Fruit fly (Drosophila melanogaster) whole organism, embryonic: ENCODE measurements around the gene CG5254.

Experiments used
- Awh ChIP-seq: fragments of 200-800 bp; sonication (Bioruptor generic); IDR thresholded peaks from 2 replicates; pipeline ENCODE4, ENCODE4 v1.3.6; 2022; ENCODE audit warnings: missing biosample characterization, missing genetic modification characterization
- CG12236 ChIP-seq: fragments of 200-800 bp; sonication (Bioruptor generic); optimal IDR thresholded peaks from 2 replicates; lab custom pipeline; 2016; ENCODE audit warnings: missing biosample characterization, missing genetic modification characterization
- CG12659 ChIP-seq: fragments of 200-800 bp; sonication (Bioruptor generic); optimal IDR thresholded peaks from 3 replicates; lab custom pipeline; 2017; ENCODE audit warnings: mild to moderate bottlenecking, missing biosample characterization, missing genetic modification reagents, missing genetic modification characterization
- CG15696 ChIP-seq: fragments of 200-800 bp; sonication (Bioruptor generic); optimal IDR thresholded peaks from 2 replicates; lab custom pipeline; 2019; ENCODE audit warnings: missing biosample characterization, mild to moderate bottlenecking, missing genetic modification characterization, moderate library complexity
- CG1603 ChIP-seq: fragments of 200-800 bp; sonication (Bioruptor generic); optimal IDR thresholded peaks from 2 replicates; lab custom pipeline; 2019; ENCODE audit warnings: missing biosample characterization, mild to moderate bottlenecking, missing genetic modification characterization, moderate library complexity
- CG17361 ChIP-seq: fragments of 200-800 bp; sonication (Bioruptor generic); IDR thresholded peaks from 3 replicates; pipeline ENCODE4 v1.3.6; 2022; ENCODE audit warnings: missing biosample characterization, missing genetic modification characterization
- CG17385 ChIP-seq: fragments of 200-800 bp; sonication (Bioruptor generic); optimal IDR thresholded peaks from 3 replicates; lab custom pipeline; 2018; ENCODE audit warnings: missing biosample characterization, mild to moderate bottlenecking, missing genetic modification characterization
- CG17802 ChIP-seq: fragments of 200-800 bp; sonication (Bioruptor generic); optimal IDR thresholded peaks from 2 replicates; lab custom pipeline; 2018; ENCODE audit warnings: missing biosample characterization, mild to moderate bottlenecking, missing genetic modification characterization, moderate library complexity
- CG17829 ChIP-seq: fragments of 200-800 bp; optimal IDR thresholded peaks from 2 replicates; lab custom pipeline; 2019; ENCODE audit warnings: missing biosample characterization, mild to moderate bottlenecking, missing genetic modification characterization, moderate library complexity
- CG32767 ChIP-seq: fragments of 200-800 bp; sonication (Bioruptor generic); IDR thresholded peaks from 2 replicates; pipeline ENCODE4 v1.3.6; 2022; ENCODE audit warnings: missing biosample characterization, missing genetic modification characterization
- CG3847 ChIP-seq: fragments of 200-800 bp; sonication (Bioruptor generic); IDR thresholded peaks from 2 replicates; pipeline ENCODE4 v1.3.6; 2022; ENCODE audit warnings: missing biosample characterization, missing genetic modification characterization
- CG43689 ChIP-seq: fragments of 200-800 bp; sonication (Bioruptor generic); IDR thresholded peaks from 2 replicates; pipeline ENCODE4 v1.3.6; 2022; ENCODE audit warnings: missing biosample characterization, missing genetic modification characterization
- CG6813 ChIP-seq: fragments of 200-800 bp; sonication (Bioruptor generic); optimal IDR thresholded peaks from 2 replicates; lab custom pipeline; 2017; ENCODE audit warnings: missing biosample characterization, missing genetic modification characterization, mild to moderate bottlenecking, moderate library complexity, missing genetic modification reagents
- CG7786 ChIP-seq: fragments of 200-800 bp; sonication (Bioruptor generic); optimal IDR thresholded peaks from 2 replicates; lab custom pipeline; 2016; ENCODE audit warnings: missing biosample characterization, missing genetic modification characterization
- Chrac-16 ChIP-seq: fragments of 200-800 bp; sonication (Bioruptor generic); optimal IDR thresholded peaks from 3 replicates; lab custom pipeline; 2016; ENCODE audit warnings: missing biosample characterization, missing genetic modification characterization
- D19A ChIP-seq: fragments of 200-800 bp; optimal IDR thresholded peaks from 3 replicates; lab custom pipeline; 2019; ENCODE audit warnings: missing biosample characterization, mild to moderate bottlenecking, missing genetic modification characterization, moderate library complexity
- Dad ChIP-seq: fragments of 200-800 bp; sonication (Bioruptor generic); optimal IDR thresholded peaks from 3 replicates; lab custom pipeline; 2016; ENCODE audit warnings: missing biosample characterization, missing genetic modification characterization
- Dip3 ChIP-seq: fragments of 200-800 bp; sonication (Bioruptor generic); optimal IDR thresholded peaks from 3 replicates; lab custom pipeline; 2016; ENCODE audit warnings: missing biosample characterization, missing genetic modification characterization
- Drgx ChIP-seq: fragments of 200-800 bp; sonication (Bioruptor generic); IDR thresholded peaks from 2 replicates; pipeline ENCODE4 v1.3.6; 2022; ENCODE audit warnings: missing biosample characterization, missing genetic modification characterization
- Hr3 ChIP-seq: fragments of 200-800 bp; sonication (Bioruptor generic); optimal IDR thresholded peaks from 3 replicates; lab custom pipeline; 2016; ENCODE audit warnings: missing biosample characterization, missing genetic modification characterization
- MTF-1 ChIP-seq: fragments of 200-800 bp; sonication (Bioruptor generic); optimal IDR thresholded peaks from 2 replicates; lab custom pipeline; 2018; ENCODE audit warnings: missing biosample characterization, mild to moderate bottlenecking, missing genetic modification characterization, borderline replicate concordance
- NfI ChIP-seq: fragments of 200-800 bp; sonication (Bioruptor generic); optimal IDR thresholded peaks from 3 replicates; lab custom pipeline; 2018; ENCODE audit warnings: missing biosample characterization, mild to moderate bottlenecking, missing genetic modification characterization, moderate library complexity
- Spps ChIP-seq: fragments of 200-800 bp; sonication (Bioruptor generic); optimal IDR thresholded peaks from 2 replicates; lab custom pipeline; 2018; ENCODE audit warnings: missing biosample characterization, mild to moderate bottlenecking, missing genetic modification characterization
- Xrp1 ChIP-seq: fragments of 200-800 bp; sonication (Bioruptor generic); IDR thresholded peaks from 2 replicates; pipeline ENCODE4 v1.3.6; 2022; ENCODE audit warnings: missing biosample characterization, missing genetic modification characterization
- ac ChIP-seq: fragments of 200-800 bp; sonication (Bioruptor generic); optimal IDR thresholded peaks from 3 replicates; lab custom pipeline; 2017; ENCODE audit warnings: missing biosample characterization, mild to moderate bottlenecking, missing genetic modification characterization
- ara ChIP-seq: fragments of 200-800 bp; sonication (Bioruptor generic); IDR thresholded peaks from 2 replicates; pipeline ENCODE4 v1.3.6; 2022; ENCODE audit warnings: missing biosample characterization, missing genetic modification characterization
- bbx ChIP-seq: fragments of 200-800 bp; sonication (Bioruptor generic); IDR thresholded peaks from 2 replicates; pipeline ENCODE4 v1.3.6; 2022; ENCODE audit warnings: missing biosample characterization, missing genetic modification characterization; ENCODE audit not compliant: partially characterized antibody
- bsh ChIP-seq, 2 experiments: fragments of 200-800 bp; sonication (Bioruptor generic); optimal IDR thresholded peaks; 2 replicates each; lab custom pipeline; 2017 to 2018; ENCODE audit warnings: mild to moderate bottlenecking in 2 of 2, missing biosample characterization in 2 of 2, missing genetic modification characterization in 2 of 2, moderate library complexity in 1 of 2
- cato ChIP-seq: fragments of 200-800 bp; sonication (Bioruptor generic); optimal IDR thresholded peaks from 2 replicates; lab custom pipeline; 2016; ENCODE audit warnings: missing biosample characterization, missing genetic modification characterization, borderline replicate concordance
- corto ChIP-seq: fragments of 200-800 bp; sonication (Bioruptor generic); optimal IDR thresholded peaks from 2 replicates; lab custom pipeline; 2016; ENCODE audit warnings: missing biosample characterization, mild to moderate bottlenecking, missing genetic modification characterization, moderate library complexity
- danr ChIP-seq: fragments of 200-800 bp; sonication (Bioruptor generic); IDR thresholded peaks from 2 replicates; pipeline ENCODE4 v1.3.6; 2022; ENCODE audit warnings: missing biosample characterization, missing genetic modification characterization
- dati ChIP-seq: fragments of 200-800 bp; sonication (Bioruptor generic); IDR thresholded peaks from 2 replicates; pipeline ENCODE4 v1.3.6; 2022; ENCODE audit warnings: missing biosample characterization, missing genetic modification characterization
- esg ChIP-seq: fragments of 200-800 bp; sonication (Bioruptor generic); conservative IDR thresholded peaks from 2 replicates; pipeline ENCODE4 v1.3.6; 2022; ENCODE audit warnings: missing biosample characterization, missing genetic modification characterization
- fd96Cb ChIP-seq: fragments of 200-800 bp; sonication (Bioruptor generic); optimal IDR thresholded peaks from 2 replicates; lab custom pipeline; 2018; ENCODE audit warnings: missing biosample characterization, mild to moderate bottlenecking, missing genetic modification characterization, moderate library complexity
- ken ChIP-seq: fragments of 200-800 bp; sonication (Bioruptor generic); IDR thresholded peaks from 3 replicates; pipeline ENCODE4 v1.3.6; 2022; ENCODE audit warnings: missing biosample characterization, missing genetic modification characterization
- lbe ChIP-seq: fragments of 200-800 bp; sonication (Bioruptor generic); optimal IDR thresholded peaks from 2 replicates; lab custom pipeline; 2016; ENCODE audit warnings: missing biosample characterization, mild to moderate bottlenecking, missing genetic modification characterization
- nmo ChIP-seq: fragments of 200-800 bp; sonication (Bioruptor generic); optimal IDR thresholded peaks from 2 replicates; lab custom pipeline; 2018; ENCODE audit warnings: missing biosample characterization, mild to moderate bottlenecking, missing genetic modification characterization, moderate library complexity
- nom ChIP-seq: fragments of 200-800 bp; sonication (Bioruptor generic); optimal IDR thresholded peaks from 2 replicates; lab custom pipeline; 2017; ENCODE audit warnings: missing biosample characterization, missing genetic modification characterization, mild to moderate bottlenecking, moderate library complexity, missing genetic modification reagents
- pita ChIP-seq: fragments of 200-800 bp; sonication (Bioruptor generic); optimal IDR thresholded peaks from 2 replicates; lab custom pipeline; 2017; ENCODE audit warnings: missing biosample characterization, mild to moderate bottlenecking, missing genetic modification characterization
- ranshi ChIP-seq: fragments of 200-800 bp; sonication (Bioruptor generic); IDR thresholded peaks from 2 replicates; pipeline ENCODE4 v1.3.6; 2022; ENCODE audit warnings: missing biosample characterization, missing genetic modification characterization
- row ChIP-seq: fragments of 200-800 bp; sonication (Bioruptor generic); IDR thresholded peaks from 3 replicates; pipeline ENCODE4 v1.3.6; 2022; ENCODE audit warnings: missing biosample characterization, missing genetic modification characterization
- sens ChIP-seq: fragments of 200-800 bp; sonication (Bioruptor generic); peaks from one replicate; lab custom pipeline; 2016; ENCODE audit warnings: missing biosample characterization, missing genetic modification characterization
- sima ChIP-seq: fragments of 200-800 bp; sonication (Bioruptor generic); optimal IDR thresholded peaks from 2 replicates; lab custom pipeline; 2016; ENCODE audit warnings: missing biosample characterization, missing genetic modification characterization
- sisA ChIP-seq: fragments of 200-800 bp; sonication (Bioruptor generic); IDR thresholded peaks from 2 replicates; pipeline ENCODE4 v1.3.6; 2022; ENCODE audit warnings: missing biosample characterization, missing genetic modification characterization
- tio ChIP-seq: fragments of 200-800 bp; sonication (Bioruptor generic); optimal IDR thresholded peaks from 2 replicates; lab custom pipeline; 2017; ENCODE audit warnings: missing biosample characterization, missing genetic modification characterization, inconsistent platforms
- ttk ChIP-seq: fragments of 200-800 bp; sonication (Bioruptor generic); IDR thresholded peaks from 2 replicates; pipeline ENCODE4 v2.1.2; 2022; ENCODE audit warnings: missing biosample characterization, missing genetic modification characterization
- unpg ChIP-seq: fragments of 200-800 bp; sonication (Bioruptor generic); optimal IDR thresholded peaks from 3 replicates; lab custom pipeline; 2018; ENCODE audit warnings: missing biosample characterization, mild to moderate bottlenecking, missing genetic modification characterization, moderate library complexity
- usp ChIP-seq: fragments of >200 bp; optimal IDR thresholded peaks from 2 replicates; lab custom pipeline; 2017; ENCODE audit warnings: missing biosample characterization, missing genetic modification characterization

Gene CG5254

DNA sequence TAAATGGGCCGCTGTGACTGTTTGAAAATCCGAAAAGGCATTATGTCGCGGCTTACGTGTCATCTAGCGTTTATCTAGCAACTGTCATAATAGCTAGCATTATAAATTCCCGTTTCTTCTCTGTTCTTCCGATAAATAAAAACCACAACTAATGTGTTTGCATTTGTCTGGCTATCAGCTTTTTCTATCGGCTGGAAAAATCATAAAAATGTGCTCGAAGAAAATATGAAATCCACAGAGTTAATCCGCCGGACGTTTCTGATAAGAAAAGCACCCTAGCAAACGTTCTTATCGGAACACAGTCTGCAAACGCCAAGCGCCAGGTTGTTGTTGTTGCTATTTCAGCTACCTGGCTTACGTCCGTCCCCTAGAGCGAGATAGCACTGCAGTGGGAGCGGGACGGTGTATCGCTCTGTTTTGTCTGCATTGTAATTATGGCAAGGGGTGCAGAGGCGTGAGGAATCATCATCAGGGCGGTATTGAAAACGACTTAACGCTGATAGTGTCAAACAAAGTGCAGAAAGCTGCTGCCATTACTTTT, 24.1 kb downstream of the CG5254 start (continued):
- no peak for TF ChIP-seq CG6813 (GFP tag; lab: Kevin White, UChicago)
- no peak for TF ChIP-seq Dip3 (GFP tag; lab: Kevin White, UChicago)
- no peak for TF ChIP-seq MTF-1 (GFP tag; lab: Kevin White, UChicago)
- TF ChIP-seq CG15696 (tag; lab: Kevin White, UChicago): no peak
- TF ChIP-seq cato (GFP tag; lab: Kevin White, UChicago): no peak
- TF ChIP-seq CG17829: no peak
- no peak for TF ChIP-seq usp (GFP tag; lab: Kevin White, UChicago)
- TF ChIP-seq danr (GFP tag; lab: Robert Waterston, UW): no peak
- TF ChIP-seq sima (GFP tag; lab: Kevin White, UChicago): no peak
- no peak for TF ChIP-seq esg (GFP tag; lab: Robert Waterston, UW)

DNA sequence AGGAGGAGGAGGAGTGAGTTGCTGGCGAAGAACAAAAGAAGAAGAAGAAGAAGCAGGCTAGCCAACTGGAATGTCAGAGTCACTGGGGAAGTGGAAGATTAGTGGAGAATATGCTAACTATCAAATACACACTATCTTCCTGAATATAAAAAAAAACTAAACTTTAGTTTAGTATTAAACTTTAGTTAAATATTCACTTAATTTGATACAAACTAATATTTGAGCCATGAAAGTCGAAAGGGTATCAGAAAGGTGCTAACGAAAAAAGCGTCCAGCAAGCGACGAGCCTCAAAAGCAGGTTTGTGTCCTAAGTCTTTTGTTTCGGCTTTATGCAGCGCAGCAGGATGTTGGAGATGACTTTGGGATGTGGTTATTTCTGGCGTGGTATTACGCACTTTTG, 25.0 kb downstream of the CG5254 start:
- TF ChIP-seq nmo (no peak), bsh (GFP tag; optimal IDR thresholded peaks at IDR 0.05; lab: Kevin White, UChicago) (peak in 1 of 2 experiments; percentile 29), D19A (tag; lab: Kevin White, UChicago) (peak; percentile 75), row (GFP tag; lab: Robert Waterston, UW) (peak; percentile 18; the same call in 1 of the 3 replicates), CG43689 (GFP tag; lab: Robert Waterston, UW) (no peak), CG32767 (GFP tag; lab: Robert Waterston, UW) (no peak), Awh (GFP tag; lab: Robert Waterston, UW) (no peak), Drgx (GFP tag; lab: Robert Waterston, UW) (peak; percentile 55), corto (GFP tag; lab: Kevin White, UChicago) (peak; percentile 67), tio (GFP tag; lab: Kevin White, UChicago) (no peak), unpg (GFP tag; lab: Kevin White, UChicago) (no peak), nom (GFP tag; lab: Kevin White, UChicago) (peak; percentile 42), Xrp1 (GFP tag; lab: Robert Waterston, UW) (0 out of 2 replicates have a peak, but pooled peaks have one; percentile 10), ttk (GFP tag; lab: Robert Waterston, UW) (no peak), CG17385 (GFP tag; lab: Kevin White, UChicago) (peak; percentile 0), CG3847 (GFP tag; lab: Robert Waterston, UW) (no peak), ac (GFP tag; lab: Kevin White, UChicago) (no peak), CG7786 (GFP tag; lab: Kevin White, UChicago) (no peak), sens (peak; percentile 13), lbe (peak; percentile 58), bbx (GFP tag; lab: Robert Waterston, UW) (no peak), Dad (GFP tag; lab: Kevin White, UChicago) (no peak), CG12236 (GFP tag; lab: Kevin White, UChicago) (no peak)

DNA sequence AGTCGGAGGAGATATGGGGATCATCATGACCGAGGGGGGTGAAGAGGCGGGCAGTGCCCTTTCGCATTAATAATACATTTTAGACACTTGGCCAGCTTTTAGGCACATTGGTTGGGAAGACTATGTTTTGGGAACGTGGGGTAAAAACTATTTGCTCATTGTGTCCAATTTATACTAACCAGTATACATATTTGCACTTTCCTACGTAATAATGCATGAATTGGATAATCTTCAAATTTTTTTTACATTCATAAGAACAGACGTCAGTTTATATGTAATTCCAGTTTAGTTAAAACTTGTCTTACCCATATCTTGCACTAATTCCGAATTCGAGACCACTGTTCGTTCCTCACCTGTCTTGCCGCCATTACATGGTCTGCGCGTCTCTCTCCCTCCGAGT, 29.2 kb downstream of the CG5254 start:
- TF ChIP-seq sisA: 0 out of 2 replicates have a peak, but pooled peaks have one; percentile 21
- peak; percentile 32 for TF ChIP-seq fd96Cb (tag; lab: Kevin White, UChicago)
- TF ChIP-seq Chrac-16 (GFP tag; lab: Kevin White, UChicago): peak; percentile 16
- TF ChIP-seq NfI (GFP tag; lab: Kevin White, UChicago): peak; percentile 11
- TF ChIP-seq CG17802 (tag; lab: Kevin White, UChicago): no peak
- TF ChIP-seq corto (GFP tag; lab: Kevin White, UChicago): no peak
- no peak for TF ChIP-seq ken (GFP tag; lab: Robert Waterston, UW)
- TF ChIP-seq Hr3 (GFP tag; lab: Kevin White, UChicago): peak; percentile 6
- 0 out of 3 replicates have a peak, but pooled peaks have one; percentile 24 for TF ChIP-seq CG17361
- TF ChIP-seq ara (GFP tag; lab: Robert Waterston, UW): peak; percentile 34; the same call in 1 of the 2 replicates
- no peak for TF ChIP-seq dati (GFP tag; lab: Robert Waterston, UW)
- peak; percentile 26 for TF ChIP-seq CG1603 (tag; lab: Kevin White, UChicago)
- TF ChIP-seq CG12659: peak; percentile 15
- peak; percentile 5 for TF ChIP-seq CG6813 (GFP tag; lab: Kevin White, UChicago)
- no peak for TF ChIP-seq ranshi
- no peak for TF ChIP-seq Spps (tag; lab: Kevin White, UChicago)
- no peak for TF ChIP-seq pita
- peak; percentile 2 for TF ChIP-seq CG15696 (tag; lab: Kevin White, UChicago)
